Worm (Caenorhabditis elegans) whole organism, mixed stage, embryonic: Measurements from ENCODE around the gene fbxa-36.

ENCODE experiments used
- bed-3 ChIP-seq: fragments of 200-800 bp; sonication (Bioruptor generic); optimal IDR thresholded peaks from 3 replicates; lab custom pipeline; 2018; ENCODE audit warnings: mild to moderate bottlenecking, missing genetic modification characterization, moderate library complexity, missing compliant biosample characterization
- blmp-1 ChIP-seq: fragments of 150-350 bp; optimal IDR thresholded peaks from 2 replicates; lab custom pipeline; 2014; ENCODE audit warnings: missing biosample characterization, missing genetic modification characterization
- ceh-39 ChIP-seq: fragments of 150-350 bp; optimal IDR thresholded peaks from 2 replicates; lab custom pipeline; 2014; ENCODE audit warnings: missing biosample characterization, missing genetic modification characterization
- ceh-43 ChIP-seq: fragments of 200-800 bp; sonication (Bioruptor generic); optimal IDR thresholded peaks from 2 replicates; lab custom pipeline; 2018; ENCODE audit warnings: mild to moderate bottlenecking, missing genetic modification characterization, moderate library complexity, missing compliant biosample characterization
- ceh-83 ChIP-seq: fragments of 200-800 bp; sonication (Bioruptor generic); optimal IDR thresholded peaks from 2 replicates; lab custom pipeline; 2018; ENCODE audit warnings: mild to moderate bottlenecking, missing genetic modification characterization, missing compliant biosample characterization
- ces-1 ChIP-seq: fragments of 150-350 bp; optimal IDR thresholded peaks from 2 replicates; lab custom pipeline; 2014; ENCODE audit warnings: missing biosample characterization, missing genetic modification reagents, missing genetic modification characterization
- cnd-1 ChIP-seq: fragments of 200-800 bp; sonication (Bioruptor generic); optimal IDR thresholded peaks from 2 replicates; lab custom pipeline; 2018; ENCODE audit warnings: mild to moderate bottlenecking, missing genetic modification characterization, missing compliant biosample characterization
- drap-1 ChIP-seq: fragments of 200-800 bp; sonication (Bioruptor generic); optimal IDR thresholded peaks from 3 replicates; lab custom pipeline; 2018; ENCODE audit warnings: mild to moderate bottlenecking, missing genetic modification characterization, missing compliant biosample characterization
- elt-1 ChIP-seq: sonication (generic microtip); optimal IDR thresholded peaks from 2 replicates; lab custom pipeline; 2017; ENCODE audit warnings: missing genetic modification characterization, mild to moderate bottlenecking, missing compliant biosample characterization, antibody characterized with exemption, moderate library complexity, borderline replicate concordance; ENCODE audit not compliant: insufficient read depth
- elt-3 ChIP-seq: fragments of 150-350 bp; optimal IDR thresholded peaks from 2 replicates; lab custom pipeline; 2014; ENCODE audit warnings: missing biosample characterization, missing genetic modification characterization
- flh-1 ChIP-seq: fragments of 200-800 bp; sonication (Bioruptor generic); optimal IDR thresholded peaks from 2 replicates; lab custom pipeline; 2018; ENCODE audit warnings: mild to moderate bottlenecking, missing genetic modification characterization, moderate library complexity, missing compliant biosample characterization
- ham-2 ChIP-seq: fragments of 200-800 bp; sonication (Bioruptor generic); optimal IDR thresholded peaks from 2 replicates; lab custom pipeline; 2018; ENCODE audit warnings: mild to moderate bottlenecking, missing genetic modification characterization, missing compliant biosample characterization
- hlh-1 ChIP-seq: fragments of 150-350 bp; optimal IDR thresholded peaks from 2 replicates; lab custom pipeline; 2014; ENCODE audit warnings: missing biosample characterization, missing genetic modification reagents, missing genetic modification characterization
- lin-13 ChIP-seq: fragments of 150-350 bp; optimal IDR thresholded peaks from 2 replicates; lab custom pipeline; 2014; ENCODE audit warnings: missing biosample characterization, missing genetic modification characterization
- lsy-2 ChIP-seq: fragments of 150-350 bp; optimal IDR thresholded peaks from 2 replicates; lab custom pipeline; 2014; ENCODE audit warnings: missing biosample characterization, missing genetic modification characterization
- mab-5 ChIP-seq: fragments of 150-350 bp; optimal IDR thresholded peaks from 2 replicates; lab custom pipeline; 2014; ENCODE audit warnings: missing biosample characterization, missing genetic modification characterization
- mep-1 ChIP-seq: fragments of 150-350 bp; optimal IDR thresholded peaks from 2 replicates; lab custom pipeline; 2017; ENCODE audit warnings: missing biosample characterization, missing genetic modification reagents, missing genetic modification characterization, inconsistent platforms
- mls-2 ChIP-seq: sonication (generic microtip); optimal IDR thresholded peaks from 2 replicates; lab custom pipeline; 2016; ENCODE audit warnings: mild to moderate bottlenecking, missing genetic modification characterization, moderate library complexity, missing compliant biosample characterization
- nhr-237 ChIP-seq: fragments of 150-350 bp; optimal IDR thresholded peaks from 2 replicates; lab custom pipeline; 2014; ENCODE audit warnings: missing biosample characterization, missing genetic modification characterization
- nhr-28 ChIP-seq: fragments of 150-350 bp; optimal IDR thresholded peaks from 2 replicates; lab custom pipeline; 2014; ENCODE audit warnings: missing biosample characterization, missing genetic modification characterization
- nhr-76 ChIP-seq: sonication (generic microtip); optimal IDR thresholded peaks from 2 replicates; lab custom pipeline; 2017; ENCODE audit warnings: missing biosample characterization, missing genetic modification characterization
- pha-4 ChIP-seq: fragments of 150-350 bp; optimal IDR thresholded peaks from 2 replicates; lab custom pipeline; 2018; ENCODE audit warnings: missing biosample characterization, missing genetic modification reagents, missing genetic modification characterization
- sem-2 ChIP-seq: fragments of 200-800 bp; sonication (Bioruptor generic); optimal IDR thresholded peaks from 2 replicates; lab custom pipeline; 2018; ENCODE audit warnings: mild to moderate bottlenecking, missing genetic modification characterization, missing compliant biosample characterization
- snpc-4 ChIP-seq: fragments of 150-350 bp; optimal IDR thresholded peaks from 2 replicates; lab custom pipeline; 2014; ENCODE audit warnings: missing biosample characterization, missing genetic modification characterization
- sptf-1 ChIP-seq: sonication (generic microtip); optimal IDR thresholded peaks from 2 replicates; lab custom pipeline; 2017; ENCODE audit warnings: mild to moderate bottlenecking, missing genetic modification characterization, moderate library complexity, missing compliant biosample characterization
- tbx-8 ChIP-seq: fragments of 200-800 bp; sonication (Bioruptor generic); optimal IDR thresholded peaks from 2 replicates; lab custom pipeline; 2018; ENCODE audit warnings: mild to moderate bottlenecking, missing genetic modification characterization, moderate library complexity, missing compliant biosample characterization
- unc-120 ChIP-seq: sonication (generic microtip); optimal IDR thresholded peaks from 2 replicates; lab custom pipeline; 2017; ENCODE audit warnings: missing genetic modification characterization, missing compliant biosample characterization; ENCODE audit not compliant: poor library complexity, severe bottlenecking
- unc-39 ChIP-seq: fragments of 150-350 bp; optimal IDR thresholded peaks from 2 replicates; lab custom pipeline; 2014; ENCODE audit warnings: missing biosample characterization, missing genetic modification characterization
- unc-62 ChIP-seq: fragments of 150-350 bp; optimal IDR thresholded peaks from 2 replicates; lab custom pipeline; 2014; ENCODE audit warnings: missing biosample characterization, missing genetic modification reagents, missing genetic modification characterization
- zip-8 ChIP-seq: fragments of 150-350 bp; optimal IDR thresholded peaks from 2 replicates; lab custom pipeline; 2014; ENCODE audit warnings: missing biosample characterization, missing genetic modification characterization
- ztf-11 ChIP-seq: fragments of 150-350 bp; optimal IDR thresholded peaks from 2 replicates; lab custom pipeline; 2014; ENCODE audit warnings: missing biosample characterization, missing genetic modification characterization

The fbxa-36 gene

ce11 chrIII:1324513-1324912 lies 31.5 kb upstream of the fbxa-36 start, which contains the start of gene fbxa-14:
TSS of gene fbxa-14 (minus strand) at chrIII:1324613.
- no peak for TF ChIP-seq blmp-1 (tag; lab: Kevin White, UChicago)

ce11 chrIII:1323555-1323954 lies 30.5 kb upstream of the fbxa-36 start:
- TF ChIP-seq ztf-11 (tag; lab: Kevin White, UChicago) = no peak
- TF ChIP-seq mab-5 (tag; lab: Kevin White, UChicago) = no peak
- no peak for TF ChIP-seq unc-120 (tag; lab: Kevin White, UChicago)
- no peak for TF ChIP-seq sptf-1 (tag; lab: Kevin White, UChicago)
- no peak for TF ChIP-seq zip-8

- TF ChIP-seq unc-39 (tag; lab: Kevin White, UChicago) = no peak
- TF ChIP-seq nhr-237 = no peak
- no peak for TF ChIP-seq bed-3 (GFP tag; lab: Kevin White, UChicago)
- TF ChIP-seq sem-2 (GFP tag; lab: Kevin White, UChicago) = no peak
- TF ChIP-seq nhr-76 (tag; lab: Kevin White, UChicago) = no peak
- TF ChIP-seq sptf-1 (tag; lab: Kevin White, UChicago) = no peak
- TF ChIP-seq nhr-28 = no peak
- TF ChIP-seq tbx-8 (GFP tag; lab: Kevin White, UChicago) = no peak
Measured at ce11 chrIII:1321561-1321960, 28.5 kb upstream of the fbxa-36 start, which contains the start of gene fbxa-15. TSS of gene fbxa-15 (minus strand) at chrIII:1321661.

ce11 chrIII:1315038-1315437 lies 22.0 kb upstream of the fbxa-36 start, which contains the start of the genes fbxa-80 and fbxa-19:
TSS of gene fbxa-80 (minus strand) at chrIII:1315210.
TSS of gene fbxa-19 (plus strand) at chrIII:1315401.
- TF ChIP-seq elt-1 (tag; lab: Kevin White, UChicago) = no peak
- TF ChIP-seq unc-39 (tag; lab: Kevin White, UChicago) = no peak
- no peak for TF ChIP-seq unc-120 (tag; lab: Kevin White, UChicago)
- TF ChIP-seq ces-1 = no peak
- TF ChIP-seq ham-2 (GFP tag; lab: Kevin White, UChicago) = no peak
- TF ChIP-seq flh-1 = no peak
- no peak for TF ChIP-seq unc-62
- TF ChIP-seq ceh-83 = no peak
- TF ChIP-seq lsy-2 = no peak
- TF ChIP-seq pha-4 = no peak
- no peak for TF ChIP-seq mls-2 (tag; lab: Kevin White, UChicago)
- no peak for TF ChIP-seq mep-1 (tag; lab: Kevin White, UChicago)
- TF ChIP-seq zip-8 = no peak
- no peak for TF ChIP-seq cnd-1
- TF ChIP-seq mab-5 (tag; lab: Kevin White, UChicago) = no peak
- TF ChIP-seq ceh-43 = no peak
- no peak for TF ChIP-seq lin-13 (tag; lab: Kevin White, UChicago)
- TF ChIP-seq elt-3 = no peak
- TF ChIP-seq sptf-1 (tag; lab: Kevin White, UChicago) = no peak

- no peak for TF ChIP-seq sptf-1 (tag; lab: Kevin White, UChicago)
- TF ChIP-seq ces-1 = no peak
- no peak for TF ChIP-seq drap-1 (GFP tag; lab: Kevin White, UChicago)
- no peak for TF ChIP-seq elt-1 (tag; lab: Kevin White, UChicago)
- TF ChIP-seq elt-3 = no peak
- no peak for TF ChIP-seq ceh-83
- TF ChIP-seq unc-120 (tag; lab: Kevin White, UChicago) = no peak
- no peak for TF ChIP-seq unc-62
- TF ChIP-seq tbx-8 (GFP tag; lab: Kevin White, UChicago) = no peak
- no peak for TF ChIP-seq ceh-39 (tag; lab: Kevin White, UChicago)
- no peak for TF ChIP-seq mab-5 (tag; lab: Kevin White, UChicago)
- no peak for TF ChIP-seq nhr-76 (tag; lab: Kevin White, UChicago)
- no peak for TF ChIP-seq hlh-1 (tag; lab: Kevin White, UChicago)
- no peak for TF ChIP-seq snpc-4 (tag; lab: Kevin White, UChicago)
- TF ChIP-seq flh-1 = no peak
Measured at ce11 chrIII:1314283-1314682, 21.2 kb upstream of the fbxa-36 start.
